Fruit fly (Drosophila melanogaster): ENCODE data around the gene CG44521.

Gene CG44521

DNA sequence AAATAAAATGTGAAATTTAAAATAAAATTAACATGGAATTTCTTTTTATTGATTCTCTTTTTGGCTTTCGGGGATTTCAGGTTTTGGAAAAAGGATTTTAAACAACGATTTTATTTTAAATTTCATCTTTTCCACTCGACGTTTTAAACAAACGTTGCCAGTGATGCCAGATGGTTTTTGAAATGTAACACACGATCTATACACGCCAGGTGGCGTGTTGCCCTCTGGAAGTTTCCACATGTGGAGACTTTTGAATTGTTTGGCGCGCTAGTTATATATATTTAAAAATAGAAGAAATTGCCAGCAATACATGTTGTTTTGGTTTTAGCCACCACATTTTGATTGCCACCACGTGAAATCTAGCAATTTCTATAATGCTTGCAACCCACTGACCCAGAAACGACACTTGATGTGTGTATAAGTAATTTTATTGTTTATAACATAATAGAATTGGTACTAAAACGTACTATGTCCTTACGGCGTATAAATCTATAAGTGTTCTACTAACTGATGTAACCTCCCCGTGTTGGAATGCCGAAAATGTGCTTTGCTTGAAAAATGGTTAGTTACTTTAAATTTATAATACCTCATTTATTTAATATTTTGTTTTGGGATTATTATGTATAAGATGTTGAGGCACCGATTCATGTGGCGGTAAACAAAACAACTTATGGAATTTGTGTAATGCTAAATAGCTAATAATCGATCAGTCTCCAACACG lies 36.6 kb downstream of the CG44521 start (continued):
- TF ChIP-seq Dbx (GFP tag; IDR thresholded peaks at IDR 0.05) (0 out of 3 replicates have a peak, but pooled peaks have one; percentile 25), Lhr (GFP tag; optimal IDR thresholded peaks at IDR 0.05) (peak; percentile 85), grau (tag; optimal IDR thresholded peaks at IDR 0.05) (peak; percentile 30), nmo (GFP tag; optimal IDR thresholded peaks at IDR 0.05) (peak; percentile 23), bbx (GFP tag; IDR thresholded peaks at IDR 0.05; ENCODE audit: partially characterized antibody) (peak; percentile 59; the same call in 1 of the 2 replicates), CG8765 (GFP tag; IDR thresholded peaks at IDR 0.05) (no peak), CG12659 (GFP tag; optimal IDR thresholded peaks at IDR 0.05) (peak; percentile 46), E2f2 (GFP tag; IDR thresholded peaks at IDR 0.05) (peak; percentile 98), CoRest (tag; optimal IDR thresholded peaks at IDR 0.05) (peak; percentile 62), chinmo (GFP tag; IDR thresholded peaks at IDR 0.05; ENCODE audit: partially characterized antibody) (peak; percentile 66; the same call in 1 of the 4 replicates), knrl (GFP tag; IDR thresholded peaks at IDR 0.05; ENCODE audit: partially characterized antibody) (peak; percentile 39; the same call in 1 of the 3 replicates), pzg (GFP tag; optimal IDR thresholded peaks at IDR 0.05) (peak; percentile 58), HmgZ (tag; optimal IDR thresholded peaks at IDR 0.05) (peak; percentile 76), fd102C (GFP tag; optimal IDR thresholded peaks at IDR 0.05) (no peak), Bdp1 (GFP tag; optimal IDR thresholded peaks at IDR 0.05) (no peak), CG12155 (GFP tag; optimal IDR thresholded peaks at IDR 0.05) (peak; percentile 41), Hmr (GFP tag; optimal IDR thresholded peaks at IDR 0.05) (peak; percentile 31), phol (tag; optimal IDR thresholded peaks at IDR 0.05) (peak; percentile 21), Fer3 (tag; optimal IDR thresholded peaks at IDR 0.05) (peak; percentile 1), BEAF-32 (GFP tag; optimal IDR thresholded peaks at IDR 0.05) (peak; percentile 38), CG2120 (GFP tag; optimal IDR thresholded peaks at IDR 0.05) (peak; percentile 19), pita (GFP tag; optimal IDR thresholded peaks at IDR 0.05) (peak; percentile 8), ERR (GFP tag; optimal IDR thresholded peaks at IDR 0.05) (no peak), CG6791 (GFP tag; IDR thresholded peaks at IDR 0.05; ENCODE audit: partially characterized antibody) (peak; percentile 49; the same call in 1 of the 3 replicates), CG4360 (GFP tag; IDR thresholded peaks at IDR 0.05) (peak; percentile 9; the same call in 1 of the 2 replicates), chif (GFP tag; optimal IDR thresholded peaks at IDR 0.05) (peak in 1 of 2 experiments; percentile 13), gfzf (GFP tag; optimal IDR thresholded peaks at IDR 0.05) (peak; percentile 19), CG33213 (GFP tag; optimal IDR thresholded peaks at IDR 0.05) (peak; percentile 48), CG1603 (tag; optimal IDR thresholded peaks at IDR 0.05) (peak; percentile 59), gem (tag; optimal IDR thresholded peaks at IDR 0.05) (peak; percentile 12), cad (GFP tag; optimal IDR thresholded peaks at IDR 0.05) (no peak), CG2199 (GFP tag; IDR thresholded peaks at IDR 0.05) (peak; percentile 21; the same call in 1 of the 3 replicates), Xbp1 (GFP tag; optimal IDR thresholded peaks at IDR 0.05) (peak; percentile 25), Dref (GFP tag; IDR thresholded peaks at IDR 0.05) (no peak), gsb-n (tag; optimal IDR thresholded peaks at IDR 0.05) (no peak), ato (GFP tag; IDR thresholded peaks at IDR 0.05; ENCODE audit: partially characterized antibody) (0 out of 2 replicates have a peak, but pooled peaks have one; percentile 23), pnt (GFP tag; optimal IDR thresholded peaks at IDR 0.05) (no peak), CG14860 (GFP tag; IDR thresholded peaks at IDR 0.05; ENCODE audit: partially characterized antibody) (no peak), lbe (GFP tag; optimal IDR thresholded peaks at IDR 0.05) (peak; percentile 8), CG14710 (tag; optimal IDR thresholded peaks at IDR 0.05) (peak; percentile 53), sug (tag; optimal IDR thresholded peaks at IDR 0.05) (peak; percentile 40), Hr78 (GFP tag; optimal IDR thresholded peaks at IDR 0.05) (no peak), Dfd (GFP tag; optimal IDR thresholded peaks at IDR 0.05) (no peak), CG32532 (GFP tag; IDR thresholded peaks at IDR 0.05) (peak; percentile 26; the same call in 1 of the 2 replicates), pros (GFP tag; optimal IDR thresholded peaks at IDR 0.05) (no peak), YL-1 (GFP tag; optimal IDR thresholded peaks at IDR 0.05) (peak; percentile 34), B-H2 (GFP tag; optimal IDR thresholded peaks at IDR 0.05) (peak; percentile 52)

Measured in whole organism, embryonic.